Worm (Caenorhabditis elegans): Measurements from ENCODE around the gene H35N09.1.

DNA sequence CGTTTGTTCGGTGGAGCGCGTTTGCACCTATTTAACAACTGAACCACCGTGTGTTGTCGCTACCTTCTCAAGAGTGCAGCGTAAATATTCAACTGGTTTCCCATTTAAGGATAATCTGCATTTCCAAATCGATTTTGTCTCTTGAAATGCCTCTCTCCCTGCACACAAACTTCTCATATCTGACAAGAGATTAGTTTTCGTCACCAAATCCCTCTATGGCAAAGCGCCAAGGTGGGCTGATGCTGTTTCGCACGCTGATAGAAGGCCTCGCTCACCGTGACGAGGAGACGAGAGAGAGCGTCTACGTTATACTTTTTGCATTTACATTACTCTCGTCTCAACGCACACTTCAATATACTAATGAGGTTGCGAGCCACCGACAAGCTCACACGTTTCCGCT is 5.4 kb upstream of the H35N09.1 start:
- no peak for TF ChIP-seq lin-13 (GFP tag; optimal IDR thresholded peaks at IDR 0.05)
- no peak for TF ChIP-seq lin-39 (tag; optimal IDR thresholded peaks at IDR 0.05)
- no peak for TF ChIP-seq dmd-4 (tag; optimal IDR thresholded peaks at IDR 0.05)
- no peak for TF ChIP-seq F13H6.1 (tag; optimal IDR thresholded peaks at IDR 0.05)
- TF ChIP-seq nhr-77 (tag; optimal IDR thresholded peaks at IDR 0.05), result no peak
- no peak for TF ChIP-seq mdl-1 (tag; optimal IDR thresholded peaks at IDR 0.05)
- no peak for TF ChIP-seq ceh-16 (tag; optimal IDR thresholded peaks at IDR 0.05)
- TF ChIP-seq ama-1 (optimal IDR thresholded peaks at IDR 0.05), result no peak
- TF ChIP-seq aly-2 (tag; optimal IDR thresholded peaks at IDR 0.05), result no peak
- no peak for TF ChIP-seq nhr-25 (tag; optimal IDR thresholded peaks at IDR 0.05)
- TF ChIP-seq unc-62 (GFP tag; optimal IDR thresholded peaks at IDR 0.05), result no peak
